Fruit fly (Drosophila melanogaster): ENCODE results near the gene kmr.

- no peak for TF ChIP-seq kay (GFP tag; ENCODE audit: borderline replicate concordance)
- TF ChIP-seq CG12768 (GFP tag; optimal IDR thresholded peaks at IDR 0.05), result no peak
- no peak for TF ChIP-seq tj (GFP tag; optimal IDR thresholded peaks at IDR 0.05)
Observed at dm6 chr3R:13806710-13807093, 91.7 kb downstream of the kmr start.

All from whole organism, adult.